Comparison of ENCODE assay signal across 2 worm cellular contexts in the genomic region with DNA sequence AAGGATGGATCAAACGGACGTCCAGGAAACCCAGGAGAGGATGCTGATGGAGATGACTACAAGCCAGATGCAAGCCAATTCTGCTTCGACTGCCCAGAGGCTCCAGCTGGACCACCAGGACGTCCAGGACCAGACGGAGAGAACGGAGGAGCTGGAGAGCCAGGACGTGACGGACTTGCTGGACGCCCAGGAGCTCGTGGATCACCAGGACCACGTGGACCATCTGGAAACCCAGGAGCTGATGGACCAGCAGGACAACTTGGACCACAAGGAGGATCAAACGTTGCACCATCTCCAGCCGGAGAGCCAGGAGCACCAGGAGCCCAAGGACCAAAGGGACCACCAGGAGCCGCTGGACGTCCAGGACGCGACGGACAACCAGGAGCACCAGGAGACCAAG.
TF ChIP-seq lines count a peak whose summit lies in the region.

No protein-coding gene starts in this region.

TF ChIP-seq in whole organism, L4 larva, 104 proteins besides CTCF, POLR2A, EP300 and RAD21:
- no peak for TF ChIP-seq T26A8.4 (GFP tag; IDR thresholded peaks at IDR 0.05; lab: Robert Waterston, UW)
- peak; percentile 95 for TF ChIP-seq set-16 (GFP tag; IDR thresholded peaks at IDR 0.05; lab: Robert Waterston, UW)
- no peak for TF ChIP-seq daf-8 (GFP tag; IDR thresholded peaks at IDR 0.05; lab: Robert Waterston, UW)

TF ChIP-seq in whole organism, young adult, 124 proteins besides CTCF, POLR2A, EP300 and RAD21:
- TF ChIP-seq mxl-1 (tag; optimal IDR thresholded peaks at IDR 0.05; lab: Kevin White, UChicago) (no peak), zfh-2 (GFP tag; conservative IDR thresholded peaks at IDR 0.05; lab: Robert Waterston, UW) (peak; percentile 87), ztf-26 (tag; optimal IDR thresholded peaks at IDR 0.05; lab: Kevin White, UChicago) (peak; percentile 44), egrh-3 (GFP tag; IDR thresholded peaks at IDR 0.05; lab: Robert Waterston, UW) (peak; percentile 79; the same call in 1 of the 2 replicates)
